Fruit fly (Drosophila melanogaster) S2 (cell line): Measurements from ENCODE around the gene CG44153.

ENCODE experiments used
- CG8478 ChIP-seq: fragments of >200 bp; optimal IDR thresholded peaks from 2 replicates; lab custom pipeline; 2018
- CTCF ChIP-seq, 2 experiments: fragments of >200 bp; optimal IDR thresholded peaks; 2 replicates each; lab custom pipeline; 2018

- TF ChIP-seq CG8478 (no peak), CTCF (optimal IDR thresholded peaks at IDR 0.05; lab: Kevin White, UChicago) (no peak)
These were observed 118.8 kb downstream of the CG44153 start for dm6 chr2L:10061276-10061675.
